Fruit fly (Drosophila melanogaster) whole organism, adult: ENCODE results near the gene CG14535.

ENCODE experiments used
- CG1620 ChIP-seq: fragments of 200-800 bp; sonication (Bioruptor generic); optimal IDR thresholded peaks from 2 replicates; lab custom pipeline; 2016; ENCODE audit warnings: missing biosample characterization, missing genetic modification characterization
- CG7045 ChIP-seq: fragments of 200-800 bp; sonication (Bioruptor generic); optimal IDR thresholded peaks from 2 replicates; lab custom pipeline; 2017; ENCODE audit warnings: missing biosample characterization, mild to moderate bottlenecking, missing genetic modification characterization
- cic ChIP-seq: fragments of 200-800 bp; sonication (Bioruptor generic); optimal IDR thresholded peaks from 2 replicates; lab custom pipeline; 2017; ENCODE audit warnings: missing biosample characterization, mild to moderate bottlenecking, missing genetic modification characterization, moderate library complexity
- cnc ChIP-seq, 2 experiments: fragments of >200 bp; optimal IDR thresholded peaks; 2 replicates each; lab custom pipeline; 2017
- kay ChIP-seq: fragments of 200-800 bp; sonication (Bioruptor generic); peaks from one replicate; lab custom pipeline; 2016; ENCODE audit warnings: missing biosample characterization, missing genetic modification characterization, borderline replicate concordance

dm6 chr2L:7807563-7807962, 47.7 kb downstream of the CG14535 start:
- TF ChIP-seq kay (GFP tag; lab: Kevin White, UChicago) (no peak), cic (GFP tag; lab: Kevin White, UChicago) (no peak), CG1620 (GFP tag; lab: Kevin White, UChicago) (no peak), CG7045 (GFP tag; lab: Kevin White, UChicago) (no peak), cnc (optimal IDR thresholded peaks at IDR 0.05; lab: Kevin White, UChicago) (no peak)
